Worm (Caenorhabditis elegans) whole organism, L2 larva: ENCODE data around the gene fmo-5.

Source experiments
- C34F6.9 ChIP-seq: fragments of 150-350 bp; optimal IDR thresholded peaks from 2 replicates; lab custom pipeline; 2014; ENCODE audit warnings: missing biosample characterization, missing genetic modification characterization
- F13H6.1 ChIP-seq: sonication (generic microtip); optimal IDR thresholded peaks from 2 replicates; lab custom pipeline; 2016; ENCODE audit warnings: missing genetic modification characterization, missing compliant biosample characterization
- Y55F3AM.14 ChIP-seq: fragments of 200-800 bp; sonication (Bioruptor generic); optimal IDR thresholded peaks from 2 replicates; lab custom pipeline; 2018; ENCODE audit warnings: mild to moderate bottlenecking, missing genetic modification characterization, missing compliant biosample characterization
- ZK546.5 ChIP-seq: sonication (generic microtip); optimal IDR thresholded peaks from 2 replicates; lab custom pipeline; 2017; ENCODE audit warnings: missing biosample characterization, missing genetic modification characterization
- ama-1 ChIP-seq: fragments of 150-350 bp; optimal IDR thresholded peaks from 2 replicates; lab custom pipeline; 2018; ENCODE audit warnings: inconsistent platforms
- blmp-1 ChIP-seq: sonication (generic microtip); optimal IDR thresholded peaks from 2 replicates; lab custom pipeline; 2017; ENCODE audit warnings: missing genetic modification characterization, mild to moderate bottlenecking, missing compliant biosample characterization, antibody characterized with exemption, moderate library complexity; ENCODE audit not compliant: insufficient read depth
- ceh-82 ChIP-seq: fragments of 150-350 bp; optimal IDR thresholded peaks from 2 replicates; lab custom pipeline; 2014; ENCODE audit warnings: missing biosample characterization, missing genetic modification characterization
- crh-2 ChIP-seq: sonication (generic microtip); optimal IDR thresholded peaks from 2 replicates; lab custom pipeline; 2017; ENCODE audit warnings: missing biosample characterization, missing genetic modification characterization
- dmd-4 ChIP-seq: sonication (generic microtip); optimal IDR thresholded peaks from 2 replicates; lab custom pipeline; 2017; ENCODE audit warnings: missing biosample characterization, missing genetic modification characterization
- egl-27 ChIP-seq: sonication (generic microtip); optimal IDR thresholded peaks from 3 replicates; lab custom pipeline; 2017; ENCODE audit warnings: missing biosample characterization, missing genetic modification reagents, missing genetic modification characterization
- elt-1 ChIP-seq: fragments of 150-350 bp; optimal IDR thresholded peaks from 2 replicates; lab custom pipeline; 2014; ENCODE audit warnings: missing biosample characterization, missing genetic modification characterization
- elt-3 ChIP-seq: sonication (generic microtip); optimal IDR thresholded peaks from 2 replicates; lab custom pipeline; 2017; ENCODE audit warnings: missing biosample characterization, missing genetic modification characterization
- fos-1 ChIP-seq: fragments of 150-350 bp; optimal IDR thresholded peaks from 2 replicates; lab custom pipeline; 2014; ENCODE audit warnings: missing biosample characterization, missing genetic modification characterization
- gmeb-1 ChIP-seq: fragments of 150-350 bp; optimal IDR thresholded peaks from 2 replicates; lab custom pipeline; 2014; ENCODE audit warnings: missing biosample characterization, missing genetic modification characterization
- lin-13 ChIP-seq: fragments of 150-350 bp; optimal IDR thresholded peaks from 2 replicates; lab custom pipeline; 2014; ENCODE audit warnings: missing biosample characterization, missing genetic modification reagents, missing genetic modification characterization
- lin-39 ChIP-seq: fragments of 150-350 bp; optimal IDR thresholded peaks from 2 replicates; lab custom pipeline; 2014; ENCODE audit warnings: missing biosample characterization, missing genetic modification reagents, missing genetic modification characterization
- lsy-2 ChIP-seq, 2 experiments: fragments of 150-350 bp in 1 of 2; sonication (generic microtip) in 1 of 2; optimal IDR thresholded peaks; 2 replicates each; lab custom pipeline; 2014 to 2017; ENCODE audit warnings: missing biosample characterization in 2 of 2, missing genetic modification characterization in 2 of 2
- mab-5 ChIP-seq: fragments of 150-350 bp; optimal IDR thresholded peaks from 2 replicates; lab custom pipeline; 2014; ENCODE audit warnings: missing biosample characterization, missing genetic modification characterization
- mdl-1 ChIP-seq, 2 experiments: fragments of 150-350 bp in 1 of 2; sonication (generic microtip) in 1 of 2; optimal IDR thresholded peaks; 2 replicates each; lab custom pipeline; 2017; ENCODE audit warnings: missing biosample characterization in 2 of 2, missing genetic modification characterization in 2 of 2
- nhr-10 ChIP-seq: sonication (generic microtip); optimal IDR thresholded peaks from 2 replicates; lab custom pipeline; 2017; ENCODE audit warnings: missing biosample characterization, missing genetic modification characterization
- nhr-12 ChIP-seq: fragments of 150-350 bp; optimal IDR thresholded peaks from 2 replicates; lab custom pipeline; 2014; ENCODE audit warnings: missing biosample characterization, missing genetic modification characterization
- nhr-129 ChIP-seq: fragments of 150-350 bp; optimal IDR thresholded peaks from 2 replicates; lab custom pipeline; 2014; ENCODE audit warnings: missing biosample characterization, missing genetic modification characterization
- nhr-21 ChIP-seq: fragments of 150-350 bp; optimal IDR thresholded peaks from 2 replicates; lab custom pipeline; 2014; ENCODE audit warnings: missing biosample characterization, missing genetic modification characterization
- nhr-237 ChIP-seq: fragments of 150-350 bp; optimal IDR thresholded peaks from 2 replicates; lab custom pipeline; 2014; ENCODE audit warnings: missing biosample characterization, missing genetic modification characterization
- nhr-25 ChIP-seq: fragments of 150-350 bp; sonication (generic microtip); optimal IDR thresholded peaks from 3 replicates; lab custom pipeline; 2014; ENCODE audit warnings: missing biosample characterization, missing genetic modification characterization
- nhr-6 ChIP-seq: fragments of 150-350 bp; optimal IDR thresholded peaks from 2 replicates; lab custom pipeline; 2014; ENCODE audit warnings: missing biosample characterization, missing genetic modification characterization
- nhr-77 ChIP-seq: fragments of 150-350 bp; optimal IDR thresholded peaks from 2 replicates; lab custom pipeline; 2014; ENCODE audit warnings: missing biosample characterization, missing genetic modification characterization
- peb-1 ChIP-seq: fragments of 150-350 bp; optimal IDR thresholded peaks from 2 replicates; lab custom pipeline; 2014; ENCODE audit warnings: missing biosample characterization, missing genetic modification characterization
- sem-4 ChIP-seq: fragments of 150-350 bp; optimal IDR thresholded peaks from 2 replicates; lab custom pipeline; 2014; ENCODE audit warnings: missing biosample characterization, missing genetic modification reagents, missing genetic modification characterization
- skn-1 ChIP-seq: sonication (generic microtip); optimal IDR thresholded peaks from 2 replicates; lab custom pipeline; 2017; ENCODE audit warnings: missing biosample characterization, missing genetic modification characterization
- sma-3 ChIP-seq: sonication (generic microtip); optimal IDR thresholded peaks from 2 replicates; lab custom pipeline; 2016; ENCODE audit warnings: missing genetic modification reagents, missing genetic modification characterization, missing compliant biosample characterization
- sma-9 ChIP-seq, 2 experiments: fragments of 150-350 bp in 1 of 2; sonication (generic microtip) in 1 of 2; optimal IDR thresholded peaks; 2 replicates each; lab custom pipeline; 2014 to 2016; ENCODE audit warnings: missing genetic modification characterization in 2 of 2, mild to moderate bottlenecking in 1 of 2, missing biosample characterization in 1 of 2, missing compliant biosample characterization in 1 of 2, missing genetic modification reagents in 1 of 2, moderate library complexity in 1 of 2
- snpc-4 ChIP-seq: fragments of 150-350 bp; optimal IDR thresholded peaks from 2 replicates; lab custom pipeline; 2014; ENCODE audit warnings: missing biosample characterization, missing genetic modification characterization
- unc-39 ChIP-seq: fragments of 150-350 bp; optimal IDR thresholded peaks from 2 replicates; lab custom pipeline; 2014; ENCODE audit warnings: missing biosample characterization, missing genetic modification characterization
- unc-55 ChIP-seq: fragments of 150-350 bp; sonication (generic microtip); optimal IDR thresholded peaks from 3 replicates; lab custom pipeline; 2014; ENCODE audit warnings: missing biosample characterization, missing genetic modification reagents, missing genetic modification characterization
- unc-62 ChIP-seq: fragments of 150-350 bp; optimal IDR thresholded peaks from 2 replicates; lab custom pipeline; 2014; ENCODE audit warnings: missing biosample characterization, missing genetic modification reagents, missing genetic modification characterization
- zag-1 ChIP-seq: fragments of 150-350 bp; optimal IDR thresholded peaks from 2 replicates; lab custom pipeline; 2014; ENCODE audit warnings: missing biosample characterization, missing genetic modification characterization
- ztf-4 ChIP-seq: fragments of 150-350 bp; optimal IDR thresholded peaks from 2 replicates; lab custom pipeline; 2014; ENCODE audit warnings: missing biosample characterization, missing genetic modification characterization

fmo-5 gene

DNA sequence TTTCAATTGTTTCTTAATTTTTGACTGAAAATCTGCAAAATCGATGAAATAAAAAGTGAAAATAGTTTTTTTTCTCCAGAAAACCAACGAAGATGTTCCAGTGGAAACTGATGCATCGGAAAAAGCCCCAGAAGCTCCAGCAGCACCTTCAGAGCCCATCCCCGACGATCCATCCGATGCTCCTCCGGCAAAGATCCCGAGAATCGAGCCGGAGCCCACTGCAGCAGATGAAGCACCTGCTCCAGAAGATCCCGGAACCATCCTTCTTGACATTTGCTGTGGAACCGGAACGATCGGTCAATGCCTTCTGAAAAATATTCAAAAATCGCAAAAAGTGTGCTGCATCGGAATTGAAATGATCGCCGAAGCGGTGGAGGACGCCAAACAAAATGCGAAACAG is 5.2 kb upstream of the fmo-5 start:
- TF ChIP-seq sma-3, result no peak
- no peak for TF ChIP-seq dmd-4 (tag; lab: Kevin White, UChicago)
- TF ChIP-seq zag-1 (tag; lab: Kevin White, UChicago), result no peak
- no peak for TF ChIP-seq ceh-82
- no peak for TF ChIP-seq fos-1 (tag; lab: Kevin White, UChicago)
- no peak for TF ChIP-seq mdl-1 (tag; optimal IDR thresholded peaks at IDR 0.05; lab: Kevin White, UChicago)
- TF ChIP-seq blmp-1 (tag; lab: Kevin White, UChicago), result no peak
- no peak for TF ChIP-seq ztf-4 (tag; lab: Kevin White, UChicago)
- TF ChIP-seq nhr-10, result no peak
- TF ChIP-seq elt-3, result no peak
- no peak for TF ChIP-seq unc-39 (tag; lab: Kevin White, UChicago)

- no peak for TF ChIP-seq dmd-4 (tag; lab: Kevin White, UChicago)
- peak; percentile 59 for TF ChIP-seq snpc-4
- TF ChIP-seq gmeb-1, result peak; percentile 97
- peak; percentile 66 for TF ChIP-seq nhr-6 (tag; lab: Kevin White, UChicago)
- TF ChIP-seq ztf-4 (tag; lab: Kevin White, UChicago), result peak; percentile 42
- TF ChIP-seq blmp-1 (tag; lab: Kevin White, UChicago), result peak; percentile 42
- no peak for TF ChIP-seq nhr-12 (tag; lab: Kevin White, UChicago)
- TF ChIP-seq egl-27, result peak; percentile 19
- TF ChIP-seq crh-2 (tag; lab: Kevin White, UChicago), result peak; percentile 79
- TF ChIP-seq nhr-77 (tag; lab: Kevin White, UChicago), result peak; percentile 14
- peak in 1 of 2 experiments; percentile 4 for TF ChIP-seq mdl-1 (tag; optimal IDR thresholded peaks at IDR 0.05; lab: Kevin White, UChicago)
- TF ChIP-seq ZK546.5, result no peak
- peak; percentile 62 for TF ChIP-seq C34F6.9
- TF ChIP-seq lin-39 (tag; lab: Kevin White, UChicago), result no peak
- TF ChIP-seq nhr-237 (tag; lab: Kevin White, UChicago), result peak; percentile 24
- TF ChIP-seq unc-55 (GFP tag; lab: Kevin White, UChicago), result peak; percentile 80
- peak; percentile 85 for TF ChIP-seq sma-3
- TF ChIP-seq sem-4 (tag; lab: Kevin White, UChicago), result peak; percentile 71
- peak; percentile 72 for TF ChIP-seq F13H6.1 (tag; lab: Kevin White, UChicago)
- peak; percentile 71 for TF ChIP-seq nhr-25 (tag; lab: Kevin White, UChicago)
- peak; percentile 38 for TF ChIP-seq fos-1 (tag; lab: Kevin White, UChicago)
- TF ChIP-seq lsy-2 (tag; optimal IDR thresholded peaks at IDR 0.05; lab: Kevin White, UChicago), result peak; percentile 51 to 88
- peak; percentile 69 for TF ChIP-seq nhr-129
- no peak for TF ChIP-seq elt-1 (tag; lab: Kevin White, UChicago)
- peak; percentile 69 for TF ChIP-seq nhr-21
- TF ChIP-seq sma-9 (GFP tag; optimal IDR thresholded peaks at IDR 0.05; lab: Kevin White, UChicago), result peak; percentile 89
- TF ChIP-seq sma-9 (tag; optimal IDR thresholded peaks at IDR 0.05; lab: Kevin White, UChicago), result no peak
- peak; percentile 26 for TF ChIP-seq mab-5 (tag; lab: Kevin White, UChicago)
- TF ChIP-seq lin-13 (GFP tag; lab: Kevin White, UChicago), result peak; percentile 85
- TF ChIP-seq ceh-82, result no peak
- no peak for TF ChIP-seq skn-1 (tag; lab: Kevin White, UChicago)
These were observed 943 bp upstream of the fmo-5 start, which contains the start of gene trm-2A for ce11 chrV:904232-904983. Gene trm-2A (plus strand): TSS chrV:904963.

ce11 chrV:899087-899486 is 4.4 kb downstream of the fmo-5 start, which contains the start of gene nas-32:
Gene nas-32 (minus strand): TSS chrV:899187.
- no peak for TF ChIP-seq ama-1 (lab: Kevin White, UChicago)
- no peak for TF ChIP-seq F13H6.1 (tag; lab: Kevin White, UChicago)
- no peak for TF ChIP-seq unc-62
- no peak for TF ChIP-seq nhr-25 (tag; lab: Kevin White, UChicago)
- no peak for TF ChIP-seq lsy-2 (tag; optimal IDR thresholded peaks at IDR 0.05; lab: Kevin White, UChicago)
- no peak for TF ChIP-seq peb-1 (tag; lab: Kevin White, UChicago)
- no peak for TF ChIP-seq nhr-21
- no peak for TF ChIP-seq Y55F3AM.14
- no peak for TF ChIP-seq egl-27
- no peak for TF ChIP-seq skn-1 (tag; lab: Kevin White, UChicago)
- TF ChIP-seq snpc-4, result no peak
- TF ChIP-seq unc-39 (tag; lab: Kevin White, UChicago), result no peak
